Fruit fly (Drosophila melanogaster) whole organism, embryonic: Measurements from ENCODE around the gene CG7183.

Source experiments
- Ada2b ChIP-seq: fragments of 200-800 bp; sonication (Bioruptor generic); IDR thresholded peaks from 2 replicates; pipeline ENCODE4 v1.3.6; 2022; ENCODE audit warnings: missing biosample characterization, missing genetic modification characterization
- Adf1 ChIP-seq: fragments of 200-800 bp; sonication (Bioruptor generic); IDR thresholded peaks from 2 replicates; pipeline ENCODE4 v1.3.6; 2022; ENCODE audit warnings: missing biosample characterization, missing genetic modification characterization
- Awh ChIP-seq: fragments of 200-800 bp; sonication (Bioruptor generic); IDR thresholded peaks from 2 replicates; pipeline ENCODE4, ENCODE4 v1.3.6; 2022; ENCODE audit warnings: missing biosample characterization, missing genetic modification characterization
- Bgb ChIP-seq: fragments of 200-800 bp; sonication (Bioruptor generic); IDR thresholded peaks from 2 replicates; pipeline ENCODE4 v1.3.6; 2022; ENCODE audit warnings: missing biosample characterization, missing genetic modification characterization; ENCODE audit not compliant: partially characterized antibody
- CG11398 ChIP-seq: fragments of 200-800 bp; sonication (Bioruptor generic); optimal IDR thresholded peaks from 2 replicates; lab custom pipeline; 2016; ENCODE audit warnings: missing biosample characterization, missing genetic modification characterization
- CG15514 ChIP-seq: fragments of 200-800 bp; sonication (Bioruptor generic); optimal IDR thresholded peaks from 3 replicates; lab custom pipeline; 2017; ENCODE audit warnings: missing biosample characterization, missing genetic modification characterization, mild to moderate bottlenecking, moderate library complexity, missing genetic modification reagents
- CG17186 ChIP-seq: fragments of 200-800 bp; sonication (Bioruptor generic); optimal IDR thresholded peaks from 3 replicates; lab custom pipeline; 2017; ENCODE audit warnings: missing biosample characterization, missing genetic modification reagents, missing genetic modification characterization
- CG2116 ChIP-seq: fragments of 200-800 bp; sonication (Bioruptor generic); optimal IDR thresholded peaks from 3 replicates; lab custom pipeline; 2018; ENCODE audit warnings: missing biosample characterization, mild to moderate bottlenecking, missing genetic modification characterization
- CG2678 ChIP-seq: fragments of 200-800 bp; sonication (Bioruptor generic); optimal IDR thresholded peaks from 3 replicates; lab custom pipeline; 2019; ENCODE audit warnings: missing biosample characterization, mild to moderate bottlenecking, missing genetic modification characterization, moderate library complexity
- CG34224 ChIP-seq: fragments of 200-800 bp; sonication (Bioruptor generic); IDR thresholded peaks from 3 replicates; pipeline ENCODE4 v1.3.6; 2022; ENCODE audit warnings: missing biosample characterization, missing genetic modification characterization; ENCODE audit not compliant: partially characterized antibody
- CG4617 ChIP-seq: fragments of 200-800 bp; sonication (Bioruptor generic); optimal IDR thresholded peaks from 3 replicates; lab custom pipeline; 2016; ENCODE audit warnings: missing biosample characterization, missing genetic modification characterization, borderline replicate concordance
- CG7372 ChIP-seq: fragments of 200-800 bp; sonication (Bioruptor generic); IDR thresholded peaks from 2 replicates; pipeline ENCODE4 v1.3.6; 2022; ENCODE audit warnings: missing biosample characterization, missing genetic modification characterization
- D19B ChIP-seq: fragments of 200-800 bp; sonication (Bioruptor generic); optimal IDR thresholded peaks from 2 replicates; lab custom pipeline; 2017; ENCODE audit warnings: missing biosample characterization, mild to moderate bottlenecking, missing genetic modification characterization
- Dp ChIP-seq: fragments of 200-800 bp; sonication (Bioruptor generic); optimal IDR thresholded peaks from 2 replicates; lab custom pipeline; 2018; ENCODE audit warnings: missing biosample characterization, mild to moderate bottlenecking, missing genetic modification characterization, moderate library complexity
- E2f1 ChIP-seq: fragments of 200-800 bp; sonication (Bioruptor generic); IDR thresholded peaks from 2 replicates; pipeline ENCODE4 v1.3.6; 2022; ENCODE audit warnings: missing biosample characterization, missing genetic modification characterization
- E2f2 ChIP-seq: fragments of 200-800 bp; sonication (Bioruptor generic); IDR thresholded peaks from 2 replicates; pipeline ENCODE4 v1.3.6; 2022; ENCODE audit warnings: missing biosample characterization, missing genetic modification characterization
- Eip74EF ChIP-seq, 2 experiments: fragments of 200-800 bp in 1 of 2; fragments of >200 bp in 1 of 2; sonication (Bioruptor generic) in 1 of 2; optimal IDR thresholded peaks; 2 replicates each; lab custom pipeline; 2017 to 2019; ENCODE audit warnings: missing biosample characterization in 2 of 2, missing genetic modification characterization in 2 of 2, mild to moderate bottlenecking in 1 of 2, moderate library complexity in 1 of 2
- HmgZ ChIP-seq: fragments of 200-800 bp; sonication (Bioruptor generic); optimal IDR thresholded peaks from 2 replicates; lab custom pipeline; 2018; ENCODE audit warnings: missing biosample characterization, mild to moderate bottlenecking, missing genetic modification characterization
- Kr ChIP-seq: fragments of 200-800 bp; sonication (Bioruptor generic); optimal IDR thresholded peaks from 2 replicates; lab custom pipeline; 2017; ENCODE audit warnings: missing biosample characterization, mild to moderate bottlenecking, missing genetic modification characterization
- Lhr ChIP-seq: fragments of 200-800 bp; sonication (Bioruptor generic); optimal IDR thresholded peaks from 3 replicates; lab custom pipeline; 2017; ENCODE audit warnings: mild to moderate bottlenecking, missing biosample characterization, missing genetic modification reagents, missing genetic modification characterization
- MBD-R2 ChIP-seq: fragments of 200-800 bp; sonication (Bioruptor generic); IDR thresholded peaks from 2 replicates; pipeline ENCODE4 v1.3.6; 2022; ENCODE audit warnings: missing biosample characterization, missing genetic modification characterization
- MESR4 ChIP-seq: fragments of 200-800 bp; sonication (Bioruptor generic); optimal IDR thresholded peaks from 2 replicates; lab custom pipeline; 2018; ENCODE audit warnings: missing biosample characterization, mild to moderate bottlenecking, missing genetic modification characterization, moderate library complexity
- NK7.1 ChIP-seq: fragments of 200-800 bp; sonication (Bioruptor generic); optimal IDR thresholded peaks from 3 replicates; lab custom pipeline; 2016; ENCODE audit warnings: missing biosample characterization, missing genetic modification characterization
- Ravus ChIP-seq: fragments of 200-800 bp; sonication (Bioruptor generic); IDR thresholded peaks from 2 replicates; pipeline ENCODE4 v1.3.6; 2022; ENCODE audit warnings: missing biosample characterization, missing genetic modification characterization
- Scr ChIP-seq: fragments of 200-800 bp; sonication (Bioruptor generic); IDR thresholded peaks from 2 replicates; pipeline ENCODE4 v1.3.6; 2022; ENCODE audit warnings: missing biosample characterization, missing genetic modification characterization; ENCODE audit not compliant: partially characterized antibody
- TFAM ChIP-seq: fragments of 200-800 bp; sonication (Bioruptor generic); optimal IDR thresholded peaks from 2 replicates; lab custom pipeline; 2017; ENCODE audit warnings: missing biosample characterization, missing genetic modification characterization, inconsistent platforms
- Taf1 ChIP-seq: fragments of 200-800 bp; sonication (Bioruptor generic); IDR thresholded peaks from 2 replicates; pipeline ENCODE4 v1.3.6; 2022; ENCODE audit warnings: missing biosample characterization, missing genetic modification characterization
- YL-1 ChIP-seq: fragments of 200-800 bp; sonication (Bioruptor generic); optimal IDR thresholded peaks from 3 replicates; lab custom pipeline; 2017; ENCODE audit warnings: missing biosample characterization, mild to moderate bottlenecking, missing genetic modification characterization
- ase ChIP-seq: fragments of 200-800 bp; sonication (Bioruptor generic); IDR thresholded peaks from 3 replicates; pipeline ENCODE4 v1.3.6; 2022; ENCODE audit warnings: missing biosample characterization, missing genetic modification characterization
- bbx ChIP-seq: fragments of 200-800 bp; sonication (Bioruptor generic); IDR thresholded peaks from 2 replicates; pipeline ENCODE4 v1.3.6; 2022; ENCODE audit warnings: missing biosample characterization, missing genetic modification characterization; ENCODE audit not compliant: partially characterized antibody
- bcd ChIP-seq: fragments of 200-800 bp; sonication (Bioruptor generic); optimal IDR thresholded peaks from 2 replicates; lab custom pipeline; 2017; ENCODE audit warnings: missing biosample characterization, mild to moderate bottlenecking, missing genetic modification characterization
- bsh ChIP-seq, 2 experiments: fragments of 200-800 bp; sonication (Bioruptor generic); optimal IDR thresholded peaks; 2 replicates each; lab custom pipeline; 2017 to 2018; ENCODE audit warnings: mild to moderate bottlenecking in 2 of 2, missing biosample characterization in 2 of 2, missing genetic modification characterization in 2 of 2, moderate library complexity in 1 of 2
- btn ChIP-seq: fragments of 200-800 bp; sonication (Bioruptor generic); optimal IDR thresholded peaks from 2 replicates; lab custom pipeline; 2016; ENCODE audit warnings: missing biosample characterization, missing genetic modification characterization
- chm ChIP-seq: fragments of 200-800 bp; sonication (Bioruptor generic); IDR thresholded peaks from 2 replicates; pipeline ENCODE4 v1.3.6; 2022; ENCODE audit warnings: missing biosample characterization, missing genetic modification characterization
- eve ChIP-seq, 2 experiments: fragments of >200 bp; optimal IDR thresholded peaks; 2 replicates each; lab custom pipeline; 2017; ENCODE audit warnings: missing biosample characterization in 2 of 2, missing genetic modification characterization in 2 of 2
- ewg ChIP-seq: fragments of 200-800 bp; sonication (Bioruptor generic); optimal IDR thresholded peaks from 3 replicates; lab custom pipeline; 2017; ENCODE audit warnings: mild to moderate bottlenecking, missing biosample characterization, missing genetic modification reagents, missing genetic modification characterization
- gfzf ChIP-seq: fragments of 200-800 bp; sonication (Bioruptor generic); optimal IDR thresholded peaks from 2 replicates; lab custom pipeline; 2016; ENCODE audit warnings: missing biosample characterization, mild to moderate bottlenecking, missing genetic modification characterization, moderate library complexity
- gsb ChIP-seq: fragments of 200-800 bp; sonication (Bioruptor generic); IDR thresholded peaks from 2 replicates; pipeline ENCODE4 v1.3.6; 2022; ENCODE audit warnings: missing biosample characterization, missing genetic modification characterization
- ken ChIP-seq: fragments of 200-800 bp; sonication (Bioruptor generic); IDR thresholded peaks from 3 replicates; pipeline ENCODE4 v1.3.6; 2022; ENCODE audit warnings: missing biosample characterization, missing genetic modification characterization
- mirr ChIP-seq: fragments of 200-800 bp; sonication (Bioruptor generic); optimal IDR thresholded peaks from 3 replicates; lab custom pipeline; 2018; ENCODE audit warnings: missing biosample characterization, mild to moderate bottlenecking, missing genetic modification characterization
- rib ChIP-seq: fragments of 200-800 bp; sonication (Bioruptor generic); IDR thresholded peaks from 2 replicates; pipeline ENCODE4 v1.3.6; 2022; ENCODE audit warnings: missing biosample characterization, missing genetic modification characterization
- sens ChIP-seq: fragments of 200-800 bp; sonication (Bioruptor generic); peaks from one replicate; lab custom pipeline; 2016; ENCODE audit warnings: missing biosample characterization, missing genetic modification characterization
- sens-2 ChIP-seq: fragments of 200-800 bp; sonication (Bioruptor generic); IDR thresholded peaks from 2 replicates; pipeline ENCODE4 v1.3.6; 2022; ENCODE audit warnings: missing biosample characterization, missing genetic modification characterization
- seq ChIP-seq: fragments of 200-800 bp; sonication (Bioruptor generic); IDR thresholded peaks from 2 replicates; pipeline ENCODE4 v1.3.6; 2022; ENCODE audit warnings: missing biosample characterization, missing genetic modification characterization
- stwl ChIP-seq: fragments of 200-800 bp; sonication (Bioruptor generic); optimal IDR thresholded peaks from 3 replicates; lab custom pipeline; 2018; ENCODE audit warnings: missing biosample characterization, mild to moderate bottlenecking, missing genetic modification characterization, moderate library complexity
- tap ChIP-seq: fragments of 200-800 bp; optimal IDR thresholded peaks from 3 replicates; lab custom pipeline; 2019; ENCODE audit warnings: missing biosample characterization, mild to moderate bottlenecking, missing genetic modification characterization, moderate library complexity
- tin ChIP-seq: fragments of 200-800 bp; sonication (Bioruptor generic); optimal IDR thresholded peaks from 3 replicates; lab custom pipeline; 2016; ENCODE audit warnings: missing biosample characterization, missing genetic modification characterization
- twi ChIP-seq: fragments of 200-800 bp; optimal IDR thresholded peaks from 2 replicates; lab custom pipeline; 2019; ENCODE audit warnings: missing biosample characterization, mild to moderate bottlenecking, missing genetic modification characterization, moderate library complexity
- unc-4 ChIP-seq: fragments of 200-800 bp; sonication (Bioruptor generic); IDR thresholded peaks from 2 replicates; pipeline ENCODE4 v1.3.6; 2022; ENCODE audit warnings: missing biosample characterization, missing genetic modification characterization; ENCODE audit not compliant: partially characterized antibody
- z ChIP-seq: fragments of 200-800 bp; sonication (Bioruptor generic); IDR thresholded peaks from 3 replicates; pipeline ENCODE4 v1.3.6; 2022; ENCODE audit warnings: missing biosample characterization, missing genetic modification characterization

CG7183 gene

DNA sequence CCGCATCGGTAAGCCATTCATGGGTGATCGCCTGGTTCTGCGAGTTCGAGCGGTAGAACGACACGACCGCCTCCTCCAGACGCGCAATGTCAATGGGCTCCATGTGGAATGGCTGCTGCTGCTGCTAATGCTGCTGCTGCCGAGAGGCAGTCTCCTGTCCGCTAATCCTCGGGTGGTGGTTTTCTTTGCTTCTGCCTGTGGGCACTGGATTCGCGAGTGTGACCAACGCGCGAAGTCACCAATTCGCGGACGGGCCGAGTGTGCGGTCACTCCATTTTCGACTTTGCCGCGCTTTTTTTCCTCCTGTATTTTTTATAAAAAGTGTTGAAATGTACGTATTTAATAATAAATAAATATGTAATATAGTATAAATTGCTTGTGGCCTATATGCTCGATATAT, 37.3 kb downstream of the CG7183 start, which contains the start of gene cdm (continued):
- peak; percentile 49 for TF ChIP-seq CG4617 (GFP tag; lab: Kevin White, UChicago)
- TF ChIP-seq tap (tag; lab: Kevin White, UChicago) = no peak
- peak; percentile 4 for TF ChIP-seq HmgZ
- TF ChIP-seq CG34224 (GFP tag; lab: Robert Waterston, UW) = peak; percentile 22; the same call in 1 of the 3 replicates
- TF ChIP-seq unc-4 = peak; percentile 21; the same call in 1 of the 2 replicates
- no peak for TF ChIP-seq Awh (GFP tag; lab: Robert Waterston, UW)
- TF ChIP-seq gfzf (GFP tag; lab: Kevin White, UChicago) = peak; percentile 79
- no peak for TF ChIP-seq ase (GFP tag; lab: Robert Waterston, UW)
- no peak for TF ChIP-seq CG2678 (tag; lab: Kevin White, UChicago)
- peak; percentile 94 for TF ChIP-seq MESR4 (GFP tag; lab: Kevin White, UChicago)
- peak; percentile 16; the same call in 1 of the 2 replicates for TF ChIP-seq bbx (GFP tag; lab: Robert Waterston, UW)
- TF ChIP-seq rib = peak; percentile 3; the same call in 1 of the 2 replicates
- no peak for TF ChIP-seq Ada2b (GFP tag; lab: Robert Waterston, UW)
- TF ChIP-seq CG7372 (GFP tag; lab: Robert Waterston, UW) = no peak
- peak; percentile 88 for TF ChIP-seq E2f2 (GFP tag; lab: Robert Waterston, UW)
- TF ChIP-seq E2f1 (GFP tag; lab: Robert Waterston, UW) = peak; percentile 71; the same call in 1 of the 2 replicates
- no peak for TF ChIP-seq bsh (GFP tag; optimal IDR thresholded peaks at IDR 0.05; lab: Kevin White, UChicago)
- TF ChIP-seq tin (GFP tag; lab: Kevin White, UChicago) = no peak
- no peak for TF ChIP-seq NK7.1
- peak; percentile 42; the same call in 1 of the 2 replicates for TF ChIP-seq seq (GFP tag; lab: Robert Waterston, UW)
- peak; percentile 19 for TF ChIP-seq CG17186
- TF ChIP-seq CG15514 = peak; percentile 80
- TF ChIP-seq YL-1 (GFP tag; lab: Kevin White, UChicago) = peak; percentile 42
- TF ChIP-seq Eip74EF (GFP tag; optimal IDR thresholded peaks at IDR 0.05; lab: Kevin White, UChicago) = no peak
- TF ChIP-seq bcd (GFP tag; lab: Kevin White, UChicago) = peak; percentile 3
- no peak for TF ChIP-seq twi
- no peak for TF ChIP-seq Ravus (GFP tag; lab: Robert Waterston, UW)
- peak; percentile 27 for TF ChIP-seq CG2116 (GFP tag; lab: Kevin White, UChicago)
- TF ChIP-seq btn (GFP tag; lab: Kevin White, UChicago) = no peak
- no peak for TF ChIP-seq sens-2 (GFP tag; lab: Robert Waterston, UW)
- peak; percentile 62 for TF ChIP-seq ewg
- peak; percentile 20 for TF ChIP-seq sens (GFP tag; lab: Kevin White, UChicago)
- peak; percentile 86 for TF ChIP-seq stwl
- TF ChIP-seq gsb = no peak
- TF ChIP-seq Taf1 = no peak
- no peak for TF ChIP-seq Kr (GFP tag; lab: Kevin White, UChicago)
- peak; percentile 87 for TF ChIP-seq MBD-R2 (GFP tag; lab: Robert Waterston, UW)
- peak; percentile 0 for TF ChIP-seq Lhr (GFP tag; lab: Kevin White, UChicago)
- no peak for TF ChIP-seq D19B
- no peak; the same call in 1 of the 2 replicates for TF ChIP-seq Scr (GFP tag; lab: Robert Waterston, UW)
- TF ChIP-seq Dp (GFP tag; lab: Kevin White, UChicago) = peak; percentile 82
- TF ChIP-seq CG11398 (GFP tag; lab: Kevin White, UChicago) = no peak
- no peak for TF ChIP-seq eve (GFP tag; optimal IDR thresholded peaks at IDR 0.05; lab: Kevin White, UChicago)
- TF ChIP-seq TFAM = no peak
- no peak for TF ChIP-seq mirr
- 0 out of 3 replicates have a peak, but pooled peaks have one; percentile 32 for TF ChIP-seq ken
- TF ChIP-seq z (GFP tag; lab: Robert Waterston, UW) = 0 out of 3 replicates have a peak, but pooled peaks have one; percentile 35
- TF ChIP-seq Bgb (GFP tag; lab: Robert Waterston, UW) = peak; percentile 42; the same call in 1 of the 2 replicates
- no peak for TF ChIP-seq Adf1 (GFP tag; lab: Robert Waterston, UW)
- TF ChIP-seq chm = peak; percentile 52; the same call in 1 of the 2 replicates
